Worm (Caenorhabditis elegans) whole organism, L2 larva: ENCODE results near the gene ltd-1.

Source experiments
- aly-2 ChIP-seq: fragments of 150-350 bp; optimal IDR thresholded peaks from 2 replicates; lab custom pipeline; 2014; ENCODE audit warnings: missing biosample characterization, missing genetic modification characterization
- ama-1 ChIP-seq: fragments of 150-350 bp; optimal IDR thresholded peaks from 2 replicates; lab custom pipeline; 2018; ENCODE audit warnings: inconsistent platforms
- ceh-16 ChIP-seq: fragments of 150-350 bp; optimal IDR thresholded peaks from 2 replicates; lab custom pipeline; 2014; ENCODE audit warnings: missing biosample characterization, missing genetic modification characterization

DNA sequence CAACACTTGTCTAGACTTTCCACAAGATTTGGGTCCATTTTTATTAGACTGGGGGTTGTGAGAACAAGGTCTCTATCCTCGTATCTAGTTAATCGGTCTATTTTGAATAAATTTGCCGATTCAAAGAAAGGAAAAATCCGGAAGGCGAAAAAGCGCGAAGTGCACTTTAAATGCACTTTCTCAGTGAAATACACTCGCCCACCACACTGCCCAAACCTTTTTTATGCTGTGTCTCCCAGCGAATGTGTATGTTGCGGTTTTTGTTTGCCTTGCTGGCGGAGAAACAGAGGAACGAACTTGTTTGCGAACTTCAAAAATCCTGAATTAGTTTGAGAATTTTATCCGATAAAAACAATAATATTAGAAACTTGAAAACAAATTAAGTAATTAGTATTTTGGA lies 38.2 kb upstream of the ltd-1 start:
- no peak for TF ChIP-seq ceh-16 (tag; lab: Kevin White, UChicago)
- TF ChIP-seq aly-2, result no peak
- no peak for TF ChIP-seq ama-1 (lab: Kevin White, UChicago)
